Fruit fly (Drosophila melanogaster) whole organism, adult: ENCODE measurements around the gene BNIP3.

Source experiments
- CG11617 ChIP-seq: fragments of 200-800 bp; sonication (Bioruptor generic); optimal IDR thresholded peaks from 2 replicates; lab custom pipeline; 2017; ENCODE audit warnings: mild to moderate bottlenecking, missing biosample characterization, missing genetic modification reagents, missing genetic modification characterization
- CG12768 ChIP-seq: fragments of 200-800 bp; sonication (Bioruptor generic); optimal IDR thresholded peaks from 2 replicates; lab custom pipeline; 2017; ENCODE audit warnings: missing biosample characterization, missing genetic modification characterization, mild to moderate bottlenecking, moderate library complexity, missing genetic modification reagents
- CG14711 ChIP-seq: fragments of 200-800 bp; sonication (Bioruptor generic); optimal IDR thresholded peaks from 2 replicates; lab custom pipeline; 2018; ENCODE audit warnings: missing biosample characterization, mild to moderate bottlenecking, missing genetic modification characterization, moderate library complexity
- CG1620 ChIP-seq: fragments of 200-800 bp; sonication (Bioruptor generic); optimal IDR thresholded peaks from 2 replicates; lab custom pipeline; 2016; ENCODE audit warnings: missing biosample characterization, missing genetic modification characterization
- CG33017 ChIP-seq: fragments of 200-800 bp; sonication (Bioruptor generic); optimal IDR thresholded peaks from 2 replicates; lab custom pipeline; 2018; ENCODE audit warnings: missing biosample characterization, mild to moderate bottlenecking, missing genetic modification characterization, moderate library complexity
- CG5204 ChIP-seq: fragments of 200-800 bp; sonication (Bioruptor generic); optimal IDR thresholded peaks from 2 replicates; lab custom pipeline; 2016; ENCODE audit warnings: missing biosample characterization, missing genetic modification characterization
- CG7045 ChIP-seq: fragments of 200-800 bp; sonication (Bioruptor generic); optimal IDR thresholded peaks from 2 replicates; lab custom pipeline; 2017; ENCODE audit warnings: missing biosample characterization, mild to moderate bottlenecking, missing genetic modification characterization
- CG7101 ChIP-seq: fragments of 200-800 bp; sonication (Bioruptor generic); optimal IDR thresholded peaks from 2 replicates; lab custom pipeline; 2018; ENCODE audit warnings: missing biosample characterization, mild to moderate bottlenecking, missing genetic modification characterization, moderate library complexity
- Clk ChIP-seq: fragments of 200-800 bp; sonication (Bioruptor generic); optimal IDR thresholded peaks from 2 replicates; lab custom pipeline; 2017; ENCODE audit warnings: missing biosample characterization, missing genetic modification characterization
- Crg-1 ChIP-seq: fragments of 200-800 bp; sonication (Bioruptor generic); optimal IDR thresholded peaks from 2 replicates; lab custom pipeline; 2016; ENCODE audit warnings: missing biosample characterization, missing genetic modification characterization
- Hr96 ChIP-seq: fragments of 200-800 bp; sonication (Bioruptor generic); optimal IDR thresholded peaks from 2 replicates; lab custom pipeline; 2016; ENCODE audit warnings: missing biosample characterization, missing genetic modification characterization
- Mnt ChIP-seq: fragments of 200-800 bp; sonication (Bioruptor generic); optimal IDR thresholded peaks from 2 replicates; lab custom pipeline; 2016; ENCODE audit warnings: missing biosample characterization, mild to moderate bottlenecking, missing genetic modification characterization
- bab1 ChIP-seq: fragments of 200-800 bp; sonication (Bioruptor generic); optimal IDR thresholded peaks from 3 replicates; lab custom pipeline; 2019; ENCODE audit warnings: missing biosample characterization, mild to moderate bottlenecking, missing genetic modification characterization, moderate library complexity
- cic ChIP-seq: fragments of 200-800 bp; sonication (Bioruptor generic); optimal IDR thresholded peaks from 2 replicates; lab custom pipeline; 2017; ENCODE audit warnings: missing biosample characterization, mild to moderate bottlenecking, missing genetic modification characterization, moderate library complexity
- cnc ChIP-seq, 2 experiments: fragments of >200 bp; optimal IDR thresholded peaks; 2 replicates each; lab custom pipeline; 2017
- kay ChIP-seq: fragments of 200-800 bp; sonication (Bioruptor generic); peaks from one replicate; lab custom pipeline; 2016; ENCODE audit warnings: missing biosample characterization, missing genetic modification characterization, borderline replicate concordance
- ovo ChIP-seq: fragments of 200-800 bp; sonication (Bioruptor generic); optimal IDR thresholded peaks from 2 replicates; lab custom pipeline; 2016; ENCODE audit warnings: missing biosample characterization, missing genetic modification characterization
- pad ChIP-seq: fragments of 200-800 bp; sonication (Bioruptor generic); optimal IDR thresholded peaks from 3 replicates; lab custom pipeline; 2017; ENCODE audit warnings: missing biosample characterization, missing genetic modification characterization, mild to moderate bottlenecking, moderate library complexity, missing genetic modification reagents
- tj ChIP-seq: fragments of 200-800 bp; sonication (Bioruptor generic); optimal IDR thresholded peaks from 3 replicates; lab custom pipeline; 2017; ENCODE audit warnings: missing biosample characterization, mild to moderate bottlenecking, missing genetic modification characterization, moderate library complexity
- toe ChIP-seq: fragments of 200-800 bp; sonication (Bioruptor generic); optimal IDR thresholded peaks from 2 replicates; lab custom pipeline; 2016; ENCODE audit warnings: missing biosample characterization, missing genetic modification characterization

BNIP3 gene

dm6 chr3L:20514101-20514500, 5.1 kb downstream of the BNIP3 start:
- TF ChIP-seq pad (GFP tag; lab: Kevin White, UChicago) (no peak), cic (peak; percentile 24), CG7101 (tag; lab: Kevin White, UChicago) (no peak), CG11617 (no peak), kay (peak; percentile 90), Crg-1 (GFP tag; lab: Kevin White, UChicago) (no peak), ovo (GFP tag; lab: Kevin White, UChicago) (no peak), CG14711 (tag; lab: Kevin White, UChicago) (no peak), CG5204 (no peak), CG1620 (GFP tag; lab: Kevin White, UChicago) (no peak), Mnt (GFP tag; lab: Kevin White, UChicago) (no peak), Hr96 (GFP tag; lab: Kevin White, UChicago) (no peak), toe (GFP tag; lab: Kevin White, UChicago) (no peak), Clk (no peak), tj (GFP tag; lab: Kevin White, UChicago) (no peak)

- peak; percentile 79 for TF ChIP-seq kay
- no peak for TF ChIP-seq CG5204
- TF ChIP-seq Crg-1 (GFP tag; lab: Kevin White, UChicago) = no peak
- TF ChIP-seq Mnt (GFP tag; lab: Kevin White, UChicago) = peak; percentile 10
Measured at dm6 chr3L:20511499-20512108, 7.6 kb downstream of the BNIP3 start.

- peak; percentile 74 for TF ChIP-seq CG7045
- peak; percentile 84 for TF ChIP-seq bab1 (GFP tag; lab: Kevin White, UChicago)
- TF ChIP-seq CG5204 = peak; percentile 79
- TF ChIP-seq toe (GFP tag; lab: Kevin White, UChicago) = peak; percentile 45
- peak; percentile 51 for TF ChIP-seq cic
- TF ChIP-seq Hr96 (GFP tag; lab: Kevin White, UChicago) = peak; percentile 67
- TF ChIP-seq CG14711 (tag; lab: Kevin White, UChicago) = peak; percentile 57
- TF ChIP-seq kay = no peak
- TF ChIP-seq Mnt (GFP tag; lab: Kevin White, UChicago) = peak; percentile 65
- peak; percentile 93 for TF ChIP-seq tj (GFP tag; lab: Kevin White, UChicago)
- peak; percentile 90 for TF ChIP-seq CG11617
- peak; percentile 50 for TF ChIP-seq CG12768
- peak; percentile 32 for TF ChIP-seq Crg-1 (GFP tag; lab: Kevin White, UChicago)
- TF ChIP-seq Clk = peak; percentile 49
- TF ChIP-seq CG7101 (tag; lab: Kevin White, UChicago) = peak; percentile 70
- peak; percentile 38 for TF ChIP-seq CG1620 (GFP tag; lab: Kevin White, UChicago)
- TF ChIP-seq CG33017 (tag; lab: Kevin White, UChicago) = peak; percentile 69
- TF ChIP-seq ovo (GFP tag; lab: Kevin White, UChicago) = no peak
- peak; percentile 75 for TF ChIP-seq pad (GFP tag; lab: Kevin White, UChicago)
- no peak for TF ChIP-seq cnc (optimal IDR thresholded peaks at IDR 0.05; lab: Kevin White, UChicago)
Measured at dm6 chr3L:20509121-20509934, 9.9 kb downstream of the BNIP3 start.

- peak; percentile 78 for TF ChIP-seq Mnt (GFP tag; lab: Kevin White, UChicago)
- TF ChIP-seq CG5204 = peak; percentile 87
- TF ChIP-seq CG14711 (tag; lab: Kevin White, UChicago) = peak; percentile 86
- peak; percentile 86 for TF ChIP-seq CG7045
- peak; percentile 86 for TF ChIP-seq Crg-1 (GFP tag; lab: Kevin White, UChicago)
- TF ChIP-seq CG12768 = peak; percentile 93
- TF ChIP-seq bab1 (GFP tag; lab: Kevin White, UChicago) = peak; percentile 92
- TF ChIP-seq cnc (optimal IDR thresholded peaks at IDR 0.05; lab: Kevin White, UChicago) = no peak
- TF ChIP-seq cic = peak; percentile 3
- TF ChIP-seq pad (GFP tag; lab: Kevin White, UChicago) = peak; percentile 85
- peak; percentile 87 for TF ChIP-seq CG11617
- TF ChIP-seq Clk = peak; percentile 81
- TF ChIP-seq CG33017 (tag; lab: Kevin White, UChicago) = peak; percentile 89
- peak; percentile 85 for TF ChIP-seq Hr96 (GFP tag; lab: Kevin White, UChicago)
- peak; percentile 72 for TF ChIP-seq tj (GFP tag; lab: Kevin White, UChicago)
- peak; percentile 52 for TF ChIP-seq ovo (GFP tag; lab: Kevin White, UChicago)
- peak; percentile 90 for TF ChIP-seq toe (GFP tag; lab: Kevin White, UChicago)
- TF ChIP-seq CG7101 (tag; lab: Kevin White, UChicago) = peak; percentile 92
- peak; percentile 85 for TF ChIP-seq kay
- TF ChIP-seq CG1620 (GFP tag; lab: Kevin White, UChicago) = peak; percentile 84
Measured at dm6 chr3L:20508136-20508635, 11.0 kb downstream of the BNIP3 start.

dm6 chr3L:20507552-20507951, 11.6 kb downstream of the BNIP3 start:
- peak; percentile 2 for TF ChIP-seq CG1620 (GFP tag; lab: Kevin White, UChicago)
- no peak for TF ChIP-seq cnc (optimal IDR thresholded peaks at IDR 0.05; lab: Kevin White, UChicago)
- no peak for TF ChIP-seq Clk
- no peak for TF ChIP-seq Crg-1 (GFP tag; lab: Kevin White, UChicago)
- TF ChIP-seq kay = peak; percentile 85

dm6 chr3L:20505732-20506131, 13.5 kb downstream of the BNIP3 start, which contains the start of gene CG5078:
TSS of gene CG5078 (plus strand) at chr3L:20506032.
- TF ChIP-seq CG33017 (tag; lab: Kevin White, UChicago) (no peak), Crg-1 (GFP tag; lab: Kevin White, UChicago) (no peak), cic (no peak), cnc (optimal IDR thresholded peaks at IDR 0.05; lab: Kevin White, UChicago) (no peak), Mnt (GFP tag; lab: Kevin White, UChicago) (no peak), CG1620 (GFP tag; lab: Kevin White, UChicago) (no peak), Clk (no peak)
